Worm (Caenorhabditis elegans): ENCODE results near the gene H37A05.2.

H37A05.2 gene

ce11 chrV:13664340-13664916 lies 30.4 kb upstream of the H37A05.2 start (continued):
- no peak for TF ChIP-seq lsy-27 (tag; optimal IDR thresholded peaks at IDR 0.05; ENCODE audit: borderline replicate concordance, insufficient read depth)
- peak; percentile 2 for TF ChIP-seq ZK185.1 (tag; optimal IDR thresholded peaks at IDR 0.05; ENCODE audit: poor library complexity, severe bottlenecking)
- TF ChIP-seq ceh-58 (GFP tag; IDR thresholded peaks at IDR 0.05): no peak
- TF ChIP-seq nhr-80 (tag; optimal IDR thresholded peaks at IDR 0.05): peak; percentile 65
- no peak for TF ChIP-seq aptf-2 (GFP tag; conservative IDR thresholded peaks at IDR 0.05)
- no peak for TF ChIP-seq B0261.1 (tag; optimal IDR thresholded peaks at IDR 0.05)
- no peak for TF ChIP-seq Y79H2A.3 (GFP tag; conservative IDR thresholded peaks at IDR 0.05)
- TF ChIP-seq K12H6.12 (tag; optimal IDR thresholded peaks at IDR 0.05): no peak
- no peak for TF ChIP-seq mel-28 (tag; optimal IDR thresholded peaks at IDR 0.05; ENCODE audit: borderline replicate concordance)
- no peak for TF ChIP-seq egl-44 (GFP tag; IDR thresholded peaks at IDR 0.05)
- TF ChIP-seq madf-10 (tag; optimal IDR thresholded peaks at IDR 0.05): no peak
- peak; percentile 15; the same call in 1 of the 2 replicates for TF ChIP-seq Y56A3A.18 (GFP tag; IDR thresholded peaks at IDR 0.05)
- peak; percentile 38 for TF ChIP-seq lin-40 (tag; optimal IDR thresholded peaks at IDR 0.05)
- no peak for TF ChIP-seq nhr-27 (tag; optimal IDR thresholded peaks at IDR 0.05)
- TF ChIP-seq B0019.2 (GFP tag; conservative IDR thresholded peaks at IDR 0.05): 0 out of 2 replicates have a peak, but pooled peaks have one; percentile 9
- TF ChIP-seq hlh-26 (GFP tag; conservative IDR thresholded peaks at IDR 0.05): no peak
- TF ChIP-seq ztf-3 (GFP tag; optimal IDR thresholded peaks at IDR 0.05): no peak
- TF ChIP-seq dpff-1 (tag; optimal IDR thresholded peaks at IDR 0.05): no peak
- TF ChIP-seq sea-2 (GFP tag; IDR thresholded peaks at IDR 0.05): no peak
- TF ChIP-seq F55B11.4 (tag; optimal IDR thresholded peaks at IDR 0.05; ENCODE audit: borderline replicate concordance, insufficient read depth): no peak
- TF ChIP-seq ekl-4 (GFP tag; IDR thresholded peaks at IDR 0.05): no peak
- peak; percentile 50 for TF ChIP-seq mcd-1 (GFP tag; IDR thresholded peaks at IDR 0.05)
- peak; percentile 42 for TF ChIP-seq F33H1.4 (GFP tag; IDR thresholded peaks at IDR 0.05)
- peak; percentile 46 for TF ChIP-seq lsl-1 (GFP tag; optimal IDR thresholded peaks at IDR 0.05)
- no peak for TF ChIP-seq him-1 (tag; optimal IDR thresholded peaks at IDR 0.05)
- TF ChIP-seq somi-1 (GFP tag; optimal IDR thresholded peaks at IDR 0.05): no peak
- peak; percentile 67; the same call in 1 of the 2 replicates for TF ChIP-seq madf-3 (GFP tag; IDR thresholded peaks at IDR 0.05)
- TF ChIP-seq efl-1 (GFP tag; optimal IDR thresholded peaks at IDR 0.05): peak; percentile 59
- no peak for TF ChIP-seq snpc-1.3 (tag; optimal IDR thresholded peaks at IDR 0.05; ENCODE audit: insufficient read depth)
- no peak for TF ChIP-seq akir-1 (GFP tag; optimal IDR thresholded peaks at IDR 0.05)
- 0 out of 2 replicates have a peak, but pooled peaks have one; percentile 20 for TF ChIP-seq B0336.3 (GFP tag; IDR thresholded peaks at IDR 0.05)
- TF ChIP-seq cebp-2 (GFP tag; IDR thresholded peaks at IDR 0.05): no peak
- no peak for TF ChIP-seq mxl-1 (tag; optimal IDR thresholded peaks at IDR 0.05)
- TF ChIP-seq bed-1 (GFP tag; IDR thresholded peaks at IDR 0.05): no peak
- no peak for TF ChIP-seq snpc-4 (GFP tag; optimal IDR thresholded peaks at IDR 0.05)
- peak in 3 of 4 experiments; percentile 8 to 39 (median 9) for TF ChIP-seq snpc-4 (tag; optimal IDR thresholded peaks at IDR 0.05)
- peak; percentile 23; the same call in 1 of the 2 replicates for TF ChIP-seq hsf-1 (GFP tag; IDR thresholded peaks at IDR 0.05)
- TF ChIP-seq repo-1 (tag; optimal IDR thresholded peaks at IDR 0.05): no peak
- TF ChIP-seq hmg-1.2 (GFP tag; IDR thresholded peaks at IDR 0.05): no peak
- peak; percentile 18 for TF ChIP-seq tbp1 (GFP tag; optimal IDR thresholded peaks at IDR 0.05)
- no peak for TF ChIP-seq nhr-179 (tag; optimal IDR thresholded peaks at IDR 0.05)
- TF ChIP-seq T07F8.4 (tag; optimal IDR thresholded peaks at IDR 0.05): no peak
- 0 out of 2 replicates have a peak, but pooled peaks have one; percentile 68 for TF ChIP-seq Y53G8AR.9 (GFP tag; conservative IDR thresholded peaks at IDR 0.05)
- TF ChIP-seq egrh-3 (GFP tag; IDR thresholded peaks at IDR 0.05): no peak
- TF ChIP-seq tlf-1 (GFP tag; optimal IDR thresholded peaks at IDR 0.05): peak; percentile 37
- TF ChIP-seq nfya-2 (GFP tag; IDR thresholded peaks at IDR 0.05): no peak
- no peak for TF ChIP-seq gei-17 (GFP tag; optimal IDR thresholded peaks at IDR 0.05)
- peak; percentile 26; the same call in 1 of the 2 replicates for TF ChIP-seq madf-8 (GFP tag; conservative IDR thresholded peaks at IDR 0.05)
